Fruit fly (Drosophila melanogaster): ENCODE measurements around the gene CG14414.

The CG14414 gene

DNA sequence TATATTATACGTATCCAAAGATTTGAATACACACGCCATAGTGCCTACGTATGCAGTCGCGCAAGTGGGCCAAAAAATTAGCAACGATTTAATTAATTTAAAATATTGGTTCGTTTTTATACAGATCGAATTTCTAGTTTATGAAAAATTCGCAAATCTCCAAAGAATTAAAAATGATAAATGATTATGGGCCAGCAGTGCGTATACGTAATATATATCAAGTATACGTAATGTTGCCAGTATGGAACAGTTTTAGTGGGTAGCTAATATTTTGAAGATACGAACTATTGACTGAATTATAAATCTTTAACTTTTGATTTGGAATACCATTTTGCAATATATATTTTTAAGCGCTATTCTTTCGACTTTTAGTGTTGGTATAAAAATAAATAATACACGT lies 12.7 kb downstream of the CG14414 start (continued):
- TF ChIP-seq CG7963 (GFP tag; IDR thresholded peaks at IDR 0.05; ENCODE audit: partially characterized antibody): no peak
- TF ChIP-seq vfl (GFP tag; optimal IDR thresholded peaks at IDR 0.05): no peak
- no peak for TF ChIP-seq CG17328 (GFP tag; IDR thresholded peaks at IDR 0.05)
- no peak for TF ChIP-seq dpn (GFP tag; optimal IDR thresholded peaks at IDR 0.05)
- no peak for TF ChIP-seq btn (GFP tag; optimal IDR thresholded peaks at IDR 0.05)
- no peak for TF ChIP-seq br (optimal IDR thresholded peaks at IDR 0.05)
- TF ChIP-seq unpg (GFP tag; optimal IDR thresholded peaks at IDR 0.05): peak; percentile 16
- TF ChIP-seq ro (GFP tag; IDR thresholded peaks at IDR 0.05): no peak
- TF ChIP-seq CG32767 (GFP tag; IDR thresholded peaks at IDR 0.05): no peak
- TF ChIP-seq GATAe (GFP tag; conservative IDR thresholded peaks at IDR 0.05): no peak
- no peak for TF ChIP-seq CG10543 (GFP tag; optimal IDR thresholded peaks at IDR 0.05)
- TF ChIP-seq Rfx (GFP tag; IDR thresholded peaks at IDR 0.05): peak; percentile 46; the same call in 1 of the 2 replicates
- no peak for TF ChIP-seq seq (GFP tag; IDR thresholded peaks at IDR 0.05)
- TF ChIP-seq CG17568 (GFP tag; optimal IDR thresholded peaks at IDR 0.05): no peak
- TF ChIP-seq CG3726 (GFP tag; IDR thresholded peaks at IDR 0.05): no peak
- no peak for TF ChIP-seq chm (GFP tag; IDR thresholded peaks at IDR 0.05)
- peak; percentile 26 for TF ChIP-seq CG9817 (tag; optimal IDR thresholded peaks at IDR 0.05)
- TF ChIP-seq CrebB (tag; optimal IDR thresholded peaks at IDR 0.05): no peak
- TF ChIP-seq Neu2 (GFP tag; optimal IDR thresholded peaks at IDR 0.05; ENCODE audit: borderline replicate concordance): no peak
- no peak for TF ChIP-seq sisA (GFP tag; IDR thresholded peaks at IDR 0.05)
- TF ChIP-seq yki (optimal IDR thresholded peaks at IDR 0.05): no peak
- TF ChIP-seq knrl (GFP tag; IDR thresholded peaks at IDR 0.05; ENCODE audit: partially characterized antibody): no peak
- no peak for TF ChIP-seq jigr1 (GFP tag; IDR thresholded peaks at IDR 0.05)
- TF ChIP-seq CG8765 (GFP tag; IDR thresholded peaks at IDR 0.05): no peak
- no peak for TF ChIP-seq Sry-β (GFP tag; optimal IDR thresholded peaks at IDR 0.05)
- no peak for TF ChIP-seq Dip3 (GFP tag; optimal IDR thresholded peaks at IDR 0.05)
- TF ChIP-seq CG12071 (GFP tag; optimal IDR thresholded peaks at IDR 0.05): no peak
- TF ChIP-seq pum (GFP tag; optimal IDR thresholded peaks at IDR 0.05): no peak
- peak; percentile 1 for TF ChIP-seq nmo (GFP tag; optimal IDR thresholded peaks at IDR 0.05)
- TF ChIP-seq Eip74EF (GFP tag; optimal IDR thresholded peaks at IDR 0.05): no peak
- TF ChIP-seq CG2199 (GFP tag; IDR thresholded peaks at IDR 0.05): no peak
- no peak for TF ChIP-seq CG4617 (GFP tag; optimal IDR thresholded peaks at IDR 0.05; ENCODE audit: borderline replicate concordance)
- no peak for TF ChIP-seq pho (GFP tag; optimal IDR thresholded peaks at IDR 0.05)
- no peak for TF ChIP-seq gro (GFP tag; optimal IDR thresholded peaks at IDR 0.05)
- no peak for TF ChIP-seq ATbp (GFP tag; optimal IDR thresholded peaks at IDR 0.05)
- peak; percentile 34 for TF ChIP-seq CG12659 (GFP tag; optimal IDR thresholded peaks at IDR 0.05)
- no peak for TF ChIP-seq Mad (GFP tag; optimal IDR thresholded peaks at IDR 0.05)
- no peak for TF ChIP-seq Bteb2 (GFP tag; optimal IDR thresholded peaks at IDR 0.05)
- no peak for TF ChIP-seq C15 (GFP tag; IDR thresholded peaks at IDR 0.05)
- TF ChIP-seq CG7372 (GFP tag; IDR thresholded peaks at IDR 0.05): peak; percentile 76
- no peak for TF ChIP-seq ara (GFP tag; IDR thresholded peaks at IDR 0.05)
- TF ChIP-seq Scr (GFP tag; IDR thresholded peaks at IDR 0.05; ENCODE audit: partially characterized antibody): no peak
- no peak for TF ChIP-seq pb (GFP tag; optimal IDR thresholded peaks at IDR 0.05)
- TF ChIP-seq Drgx (GFP tag; IDR thresholded peaks at IDR 0.05): no peak
- no peak for TF ChIP-seq NC2α (GFP tag; optimal IDR thresholded peaks at IDR 0.05)
- no peak for TF ChIP-seq Hand (GFP tag; optimal IDR thresholded peaks at IDR 0.05)
- TF ChIP-seq Max (GFP tag; optimal IDR thresholded peaks at IDR 0.05): no peak
- peak; percentile 47 for TF ChIP-seq PHDP (tag; optimal IDR thresholded peaks at IDR 0.05)
- TF ChIP-seq Nf-YA (GFP tag; IDR thresholded peaks at IDR 0.05): no peak
- TF ChIP-seq kay (GFP tag; optimal IDR thresholded peaks at IDR 0.05): no peak
- no peak for TF ChIP-seq Ptx1 (GFP tag; IDR thresholded peaks at IDR 0.05)
- TF ChIP-seq chif (GFP tag; optimal IDR thresholded peaks at IDR 0.05): no peak
- TF ChIP-seq CG2116 (GFP tag; optimal IDR thresholded peaks at IDR 0.05): no peak

Data from whole organism, embryonic.